Fruit fly (Drosophila melanogaster) whole organism, wandering third instar larva: Measurements from ENCODE around the gene CG31220.
A peak's percentile ranks its signal among the peaks of the same experiment; 100 is the strongest.

Experiments used
- Abd-B ChIP-seq: fragments of >200 bp; optimal IDR thresholded peaks from 2 replicates; lab custom pipeline; 2017; ENCODE audit warnings: missing biosample characterization, missing genetic modification characterization
- CG32264 ChIP-seq: fragments of 200-800 bp; sonication (Bioruptor generic); optimal IDR thresholded peaks from 2 replicates; lab custom pipeline; 2016; ENCODE audit warnings: missing biosample characterization, missing genetic modification characterization
- CG9705 ChIP-seq: fragments of 200-800 bp; sonication (Bioruptor generic); optimal IDR thresholded peaks from 2 replicates; lab custom pipeline; 2018; ENCODE audit warnings: missing biosample characterization, mild to moderate bottlenecking, missing genetic modification characterization
- CrebA ChIP-seq: fragments of 200-800 bp; sonication (Bioruptor generic); optimal IDR thresholded peaks from 2 replicates; lab custom pipeline; 2016; ENCODE audit warnings: missing biosample characterization, mild to moderate bottlenecking, missing genetic modification characterization, borderline replicate concordance
- Dfd ChIP-seq: fragments of >200 bp; optimal IDR thresholded peaks from 2 replicates; lab custom pipeline; 2017; ENCODE audit warnings: missing biosample characterization, missing genetic modification characterization
- Dif ChIP-seq: fragments of 200-275, 200-300 bp; sonication (Bioruptor generic); optimal IDR thresholded peaks from 2 replicates; lab custom pipeline; 2018; ENCODE audit warnings: missing biosample characterization, missing genetic modification characterization; ENCODE audit not compliant: partially characterized antibody
- GATAd ChIP-seq: sonication (Bioruptor generic); optimal IDR thresholded peaks from 2 replicates; lab custom pipeline; 2016; ENCODE audit warnings: missing biosample characterization, missing genetic modification characterization
- Hnf4 ChIP-seq: fragments of 200-800 bp; sonication (Bioruptor generic); optimal IDR thresholded peaks from 2 replicates; lab custom pipeline; 2016; ENCODE audit warnings: missing biosample characterization, mild to moderate bottlenecking, missing genetic modification characterization
- Hr83 ChIP-seq: fragments of 200-300 bp; sonication (Bioruptor generic); optimal IDR thresholded peaks from 2 replicates; lab custom pipeline; 2016; ENCODE audit warnings: missing biosample characterization, mild to moderate bottlenecking, missing genetic modification characterization, moderate library complexity; ENCODE audit not compliant: poor library complexity, severe bottlenecking
- Jra ChIP-seq: sonication (Bioruptor generic); optimal IDR thresholded peaks from 2 replicates; lab custom pipeline; 2016; ENCODE audit warnings: missing biosample characterization, missing genetic modification characterization
- Mio ChIP-seq: sonication (Bioruptor generic); optimal IDR thresholded peaks from 2 replicates; lab custom pipeline; 2016; ENCODE audit warnings: missing biosample characterization, missing genetic modification characterization
- Myc ChIP-seq: fragments of >200 bp; optimal IDR thresholded peaks from 2 replicates; lab custom pipeline; 2017
- N ChIP-seq: fragments of >200 bp; optimal IDR thresholded peaks from 2 replicates; lab custom pipeline; 2018; ENCODE audit warnings: missing biosample characterization, missing external identifiers, missing genetic modification characterization
- OdsH ChIP-seq: fragments of 200-800 bp; sonication (Bioruptor generic); optimal IDR thresholded peaks from 2 replicates; lab custom pipeline; 2016; ENCODE audit warnings: missing biosample characterization, mild to moderate bottlenecking, missing genetic modification characterization
- Rel ChIP-seq, 2 experiments: fragments of 200-800 bp; sonication (Bioruptor generic) in 1 of 2; optimal IDR thresholded peaks; 2 replicates in 1 of 2; 3 replicates in 1 of 2; lab custom pipeline; 2016 to 2019; ENCODE audit warnings: mild to moderate bottlenecking in 2 of 2, missing biosample characterization in 2 of 2, missing genetic modification characterization in 2 of 2, moderate library complexity in 1 of 2
- Sp1 ChIP-seq: fragments of 200-800 bp; sonication (Bioruptor generic); optimal IDR thresholded peaks from 3 replicates; lab custom pipeline; 2019; ENCODE audit warnings: missing biosample characterization, mild to moderate bottlenecking, missing genetic modification characterization, moderate library complexity
- Vsx2 ChIP-seq: fragments of 200-300, 225-300 bp; sonication (Bioruptor generic); optimal IDR thresholded peaks from 2 replicates; lab custom pipeline; 2018; ENCODE audit warnings: missing biosample characterization, missing genetic modification characterization; ENCODE audit not compliant: partially characterized antibody
- br ChIP-seq: fragments of 200-800 bp; sonication (Bioruptor generic); optimal IDR thresholded peaks from 2 replicates; lab custom pipeline; 2016; ENCODE audit warnings: missing biosample characterization, missing genetic modification characterization
- brk ChIP-seq: fragments of 200-800 bp; sonication (Bioruptor generic); optimal IDR thresholded peaks from 2 replicates; lab custom pipeline; 2016; ENCODE audit warnings: missing biosample characterization, mild to moderate bottlenecking, missing genetic modification characterization
- dl ChIP-seq, 2 experiments: fragments of 175-275, 200-275 bp in 1 of 2; fragments of 200-275 bp in 1 of 2; sonication (Bioruptor generic); optimal IDR thresholded peaks; lab custom pipeline; 2018; ENCODE audit warnings: mild to moderate bottlenecking in 2 of 2, missing biosample characterization in 2 of 2, missing genetic modification characterization in 2 of 2, moderate library complexity in 2 of 2; ENCODE audit not compliant: partially characterized antibody in 2 of 2, insufficient read depth in 1 of 2
- dmrt93B ChIP-seq: fragments of 200-800 bp; sonication (Bioruptor generic); optimal IDR thresholded peaks from 2 replicates; lab custom pipeline; 2018; ENCODE audit warnings: missing biosample characterization, mild to moderate bottlenecking, missing genetic modification characterization
- dsf ChIP-seq: sonication (Bioruptor generic); optimal IDR thresholded peaks from 2 replicates; lab custom pipeline; 2016; ENCODE audit warnings: missing biosample characterization, missing genetic modification characterization, borderline replicate concordance
- ey ChIP-seq: fragments of 200-800 bp; sonication (Bioruptor generic); optimal IDR thresholded peaks from 2 replicates; lab custom pipeline; 2016; ENCODE audit warnings: missing biosample characterization, missing genetic modification characterization
- foxo ChIP-seq, 2 experiments: fragments of 200-800 bp; sonication (Bioruptor generic); optimal IDR thresholded peaks; 2 replicates in 1 of 2; 3 replicates in 1 of 2; lab custom pipeline; 2016 to 2017; ENCODE audit warnings: missing biosample characterization in 2 of 2, missing genetic modification characterization in 2 of 2
- fru ChIP-seq: fragments of 200-800 bp; sonication (Bioruptor generic); optimal IDR thresholded peaks from 3 replicates; lab custom pipeline; 2016; ENCODE audit warnings: missing biosample characterization, mild to moderate bottlenecking, missing genetic modification characterization
- h ChIP-seq: fragments of 200-800 bp; sonication (Bioruptor generic); optimal IDR thresholded peaks from 3 replicates; lab custom pipeline; 2016; ENCODE audit warnings: missing biosample characterization, mild to moderate bottlenecking, missing genetic modification characterization
- jim ChIP-seq: fragments of 175-275, 200-325 bp; sonication (Bioruptor generic); optimal IDR thresholded peaks from 2 replicates; lab custom pipeline; 2016; ENCODE audit warnings: missing biosample characterization, mild to moderate bottlenecking, missing genetic modification characterization
- lola ChIP-seq: fragments of >200 bp; optimal IDR thresholded peaks from 2 replicates; lab custom pipeline; 2017; ENCODE audit warnings: missing biosample characterization, missing genetic modification characterization
- pan ChIP-seq: fragments of >200 bp; optimal IDR thresholded peaks from 2 replicates; lab custom pipeline; 2017
- psq ChIP-seq: fragments of 200-800 bp; sonication (Bioruptor generic); optimal IDR thresholded peaks from 3 replicates; lab custom pipeline; 2017; ENCODE audit warnings: missing biosample characterization, mild to moderate bottlenecking, missing genetic modification characterization, moderate library complexity
- rgr ChIP-seq: fragments of 200-800 bp; sonication (Bioruptor generic); optimal IDR thresholded peaks from 3 replicates; lab custom pipeline; 2016; ENCODE audit warnings: missing biosample characterization, mild to moderate bottlenecking, missing genetic modification characterization
- sage ChIP-seq: fragments of 200-800 bp; sonication (Bioruptor generic); optimal IDR thresholded peaks from 2 replicates; lab custom pipeline; 2016; ENCODE audit warnings: missing biosample characterization, mild to moderate bottlenecking, missing genetic modification characterization
- sv ChIP-seq: fragments of 200-800 bp; sonication (Bioruptor generic); optimal IDR thresholded peaks from 3 replicates; lab custom pipeline; 2016; ENCODE audit warnings: missing biosample characterization, missing genetic modification characterization
- tai ChIP-seq: sonication (Bioruptor generic); optimal IDR thresholded peaks from 2 replicates; lab custom pipeline; 2016; ENCODE audit warnings: missing biosample characterization, missing genetic modification characterization
- usp ChIP-seq: fragments of >200 bp; optimal IDR thresholded peaks from 2 replicates; lab custom pipeline; 2017; ENCODE audit warnings: missing biosample characterization, missing genetic modification characterization
- woc ChIP-seq: sonication (Bioruptor generic); optimal IDR thresholded peaks from 2 replicates; lab custom pipeline; 2016; ENCODE audit warnings: missing biosample characterization, mild to moderate bottlenecking, missing genetic modification characterization

Gene CG31220

DNA sequence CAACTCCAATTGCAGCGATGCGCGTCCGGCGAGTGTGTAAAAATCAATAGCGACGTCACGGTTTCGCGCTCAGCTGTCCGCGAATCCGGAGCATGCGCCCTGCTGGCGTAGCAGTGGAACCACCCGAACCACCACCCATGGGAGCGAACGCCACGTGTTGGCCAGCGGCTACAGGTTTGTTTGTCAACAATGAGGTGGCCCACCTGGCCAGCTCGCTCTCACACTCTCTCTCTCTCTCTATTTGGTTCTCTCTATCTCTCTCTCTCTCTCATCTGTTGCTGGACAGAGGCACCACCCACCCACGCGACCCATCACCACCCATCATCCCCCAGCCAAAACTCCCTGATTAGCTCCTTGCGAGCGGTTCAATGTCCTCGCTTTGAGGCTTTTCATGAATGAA is 8.2 kb downstream of the CG31220 start:
- TF ChIP-seq Dif (peak; percentile 12), Vsx2 (GFP tag; lab: Kevin White, UChicago) (peak; percentile 60), jim (GFP tag; lab: Kevin White, UChicago) (no peak)

DNA sequence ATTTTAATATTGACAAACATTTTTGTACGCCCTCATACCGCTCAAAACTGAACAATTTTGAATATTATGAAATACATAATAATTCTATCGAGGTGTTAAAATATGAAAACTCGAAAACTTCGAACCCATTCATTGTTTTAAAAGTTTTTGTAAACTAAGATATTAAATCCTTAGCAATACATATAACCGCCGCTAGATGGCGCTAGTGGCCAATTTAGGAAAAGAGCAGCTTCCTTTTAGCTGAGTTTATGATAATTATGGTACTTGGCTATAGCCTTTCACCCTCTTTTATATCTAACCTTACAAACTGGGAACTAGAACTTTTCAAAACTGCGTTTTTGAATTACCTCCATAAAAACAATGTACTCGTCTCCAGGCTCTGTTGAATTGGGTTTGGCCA is 8.9 kb downstream of the CG31220 start:
- no peak for TF ChIP-seq Hr83
- TF ChIP-seq, all 38 proteins: peak for 0

DNA sequence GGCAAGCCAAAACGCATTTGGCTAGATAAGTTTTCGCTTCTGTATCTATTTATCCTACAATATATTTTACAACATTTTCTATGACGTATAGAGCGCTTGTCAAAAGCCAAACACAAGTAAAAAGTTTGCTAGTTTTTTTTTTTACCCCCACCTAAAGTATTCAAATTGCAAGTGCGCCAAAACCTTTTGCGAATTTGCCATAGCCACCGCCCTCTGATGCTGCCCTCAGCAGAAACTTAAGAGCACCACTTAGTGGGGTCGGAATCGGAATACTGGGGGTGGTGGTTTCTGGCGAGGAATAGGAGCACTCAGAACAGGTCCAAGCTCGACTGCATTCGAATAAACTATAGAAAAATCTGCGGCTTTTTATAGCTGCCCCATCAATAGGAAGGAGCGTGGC is 9.5 kb downstream of the CG31220 start, which contains the start of gene CG6184:
CG6184 (minus strand) TSS at position 101 of the 400 bp plus-strand sequence.
- no peak for TF ChIP-seq foxo (GFP tag; optimal IDR thresholded peaks at IDR 0.05; lab: Kevin White, UChicago)
- no peak for TF ChIP-seq brk
- TF ChIP-seq Myc = no peak
- no peak for TF ChIP-seq Sp1 (GFP tag; lab: Kevin White, UChicago)
- no peak for TF ChIP-seq dmrt93B
- TF ChIP-seq br (GFP tag; lab: Kevin White, UChicago) = no peak
- no peak for TF ChIP-seq GATAd
- no peak for TF ChIP-seq dl (GFP tag; optimal IDR thresholded peaks at IDR 0.05; lab: Kevin White, UChicago; ENCODE audit: insufficient read depth in 1 of 2, partially characterized antibody in 2 of 2)
- no peak for TF ChIP-seq Jra (GFP tag; lab: Kevin White, UChicago)
- TF ChIP-seq CG9705 = no peak
- TF ChIP-seq tai = no peak
- TF ChIP-seq psq (GFP tag; lab: Kevin White, UChicago) = no peak
- TF ChIP-seq lola (GFP tag; lab: Kevin White, UChicago) = no peak
- no peak for TF ChIP-seq jim (GFP tag; lab: Kevin White, UChicago)
- TF ChIP-seq sage (GFP tag; lab: Kevin White, UChicago) = no peak

DNA sequence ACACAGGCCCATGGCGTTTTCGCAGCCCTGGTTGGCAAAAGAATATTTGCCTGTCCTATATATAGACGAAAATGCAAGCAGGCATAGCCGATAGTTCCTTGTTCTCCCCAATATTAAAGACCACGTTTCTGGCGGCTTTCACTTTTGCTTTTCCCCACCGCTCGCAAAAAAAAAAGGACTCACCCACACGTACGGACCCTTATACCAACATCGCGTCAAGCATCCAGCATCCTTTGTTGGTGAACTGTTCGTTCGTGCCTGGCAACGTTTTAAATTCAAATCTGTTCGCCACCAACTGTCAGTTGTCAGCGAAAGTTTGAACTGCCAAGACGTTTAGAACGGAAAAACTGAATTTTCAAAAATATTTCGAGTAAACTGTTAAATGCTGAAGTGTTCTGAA is 11.2 kb downstream of the CG31220 start, which contains the start of gene ort:
ort (plus strand) TSS at position 301 of the 400 bp plus-strand sequence.
- no peak for TF ChIP-seq jim (GFP tag; lab: Kevin White, UChicago)
- TF ChIP-seq GATAd = no peak
- TF ChIP-seq tai = no peak

DNA sequence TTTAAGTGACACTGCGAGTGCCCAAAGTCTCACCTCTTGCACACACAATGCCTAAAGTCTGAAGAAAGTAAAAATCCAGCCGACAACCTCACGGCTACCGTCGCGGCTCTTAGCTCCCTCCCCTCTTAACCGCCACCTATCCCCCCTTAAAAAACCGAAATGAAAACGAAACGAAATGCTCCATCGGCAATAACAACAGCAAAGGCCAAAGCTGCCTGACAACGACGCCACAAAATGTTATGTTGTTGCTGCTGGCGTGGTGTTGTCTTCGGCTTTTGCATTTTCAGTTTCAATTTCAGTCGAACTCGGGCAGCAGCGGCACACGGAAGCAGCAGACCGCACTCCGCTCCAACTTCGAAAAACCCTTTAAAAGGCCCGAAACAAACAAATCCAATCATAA is 16.4 kb downstream of the CG31220 start, which contains the start of gene CG7432:
CG7432 (plus strand) TSS at position 295 of the 400 bp plus-strand sequence.
- TF ChIP-seq dmrt93B = no peak
- TF ChIP-seq ey (GFP tag; lab: Kevin White, UChicago) = no peak
- TF ChIP-seq psq (GFP tag; lab: Kevin White, UChicago) = no peak
- TF ChIP-seq tai = no peak
- no peak for TF ChIP-seq br (GFP tag; lab: Kevin White, UChicago)
- TF ChIP-seq Jra (GFP tag; lab: Kevin White, UChicago) = no peak
- TF ChIP-seq, all 38 proteins: peak for 0

DNA sequence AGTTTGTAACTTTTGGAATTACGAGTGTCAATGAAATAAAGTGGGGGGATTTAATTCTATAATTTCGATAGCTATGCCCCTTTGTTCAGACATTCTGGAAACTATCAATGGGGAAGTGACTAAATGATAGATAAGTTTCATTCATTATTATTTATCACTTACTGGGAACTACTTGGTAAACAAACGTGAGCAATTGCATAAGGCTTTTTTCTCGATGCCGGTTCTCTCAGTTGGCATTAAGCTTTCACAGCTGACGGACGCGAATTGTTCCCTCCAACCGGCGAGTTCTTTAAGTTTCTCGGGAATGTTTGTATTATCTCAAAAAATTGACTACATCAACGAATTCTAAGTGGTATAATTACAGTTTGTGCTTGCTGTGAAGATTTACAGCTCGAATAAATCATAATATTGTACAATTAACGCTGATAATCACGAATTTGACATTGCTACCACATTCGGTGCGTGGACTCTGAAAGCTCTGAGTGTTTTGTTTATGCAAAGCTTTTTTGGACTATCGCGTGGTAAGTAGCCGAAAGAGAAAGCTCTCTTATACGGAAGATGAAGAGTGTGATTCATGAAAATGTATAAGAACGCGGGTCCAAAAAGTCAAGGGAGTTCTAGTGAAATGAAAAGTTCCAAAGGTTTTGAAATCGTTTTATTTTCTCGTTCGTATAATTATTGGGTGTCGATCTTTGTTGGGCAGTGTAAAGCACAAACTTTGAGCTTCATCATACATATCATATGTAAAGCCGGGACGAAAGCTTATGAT is 23.1 kb downstream of the CG31220 start, which contains the start of gene Naam:
Naam (plus strand) TSS at position 228 of the 769 bp plus-strand sequence.
- TF ChIP-seq fru (GFP tag; lab: Kevin White, UChicago) = peak; percentile 76
- peak; percentile 68 for TF ChIP-seq Jra (GFP tag; lab: Kevin White, UChicago)
- TF ChIP-seq CrebA = no peak
- peak; percentile 84 for TF ChIP-seq h (GFP tag; lab: Kevin White, UChicago)
- TF ChIP-seq Myc = no peak
- TF ChIP-seq usp = no peak
- TF ChIP-seq OdsH = peak; percentile 81
- no peak for TF ChIP-seq pan (lab: Kevin White, UChicago)
- no peak for TF ChIP-seq Vsx2 (GFP tag; lab: Kevin White, UChicago)
- TF ChIP-seq sage (GFP tag; lab: Kevin White, UChicago) = peak; percentile 72
- peak; percentile 70 for TF ChIP-seq brk
- peak; percentile 42 for TF ChIP-seq dsf
- no peak for TF ChIP-seq Abd-B (GFP tag; lab: Kevin White, UChicago)
- peak; percentile 75 to 85 for TF ChIP-seq foxo (GFP tag; optimal IDR thresholded peaks at IDR 0.05; lab: Kevin White, UChicago)
- TF ChIP-seq sv (GFP tag; lab: Kevin White, UChicago) = peak; percentile 62
- TF ChIP-seq Rel (GFP tag; optimal IDR thresholded peaks at IDR 0.05; lab: Kevin White, UChicago) = no peak
- no peak for TF ChIP-seq Rel (tag; optimal IDR thresholded peaks at IDR 0.05; lab: Kevin White, UChicago)
- TF ChIP-seq Hr83 = peak; percentile 54
- TF ChIP-seq GATAd = no peak
- TF ChIP-seq Dfd (GFP tag; lab: Kevin White, UChicago) = no peak
- TF ChIP-seq N (GFP tag; lab: Kevin White, UChicago) = no peak
- TF ChIP-seq br (GFP tag; lab: Kevin White, UChicago) = peak; percentile 81
- TF ChIP-seq Mio (GFP tag; lab: Kevin White, UChicago) = no peak
- TF ChIP-seq rgr (GFP tag; lab: Kevin White, UChicago) = peak; percentile 83
- TF ChIP-seq CG9705 = peak; percentile 4
- TF ChIP-seq psq (GFP tag; lab: Kevin White, UChicago) = peak; percentile 66
- TF ChIP-seq dmrt93B = peak; percentile 28
- TF ChIP-seq Hnf4 (GFP tag; lab: Kevin White, UChicago) = peak; percentile 74
- TF ChIP-seq Dif = no peak
- TF ChIP-seq woc (GFP tag; lab: Kevin White, UChicago) = peak; percentile 57
- TF ChIP-seq CG32264 (GFP tag; lab: Kevin White, UChicago) = peak; percentile 54
